Worm (Caenorhabditis elegans) whole organism, young adult: Measurements from ENCODE around the gene fbxa-42.

Source experiments
- C17E4.6 ChIP-seq: fragments of 200-800 bp; sonication (Bioruptor generic); IDR thresholded peaks from 2 replicates; pipeline ENCODE4 v1.3.6; 2022; ENCODE audit warnings: missing genetic modification reagents, missing genetic modification characterization, missing compliant biosample characterization
- F22D6.2 ChIP-seq: sonication (generic microtip); optimal IDR thresholded peaks from 2 replicates; lab custom pipeline; 2016; ENCODE audit warnings: mild to moderate bottlenecking, missing genetic modification characterization, missing compliant biosample characterization
- F52B5.7 ChIP-seq: sonication (generic microtip); optimal IDR thresholded peaks from 2 replicates; lab custom pipeline; 2016; ENCODE audit warnings: mild to moderate bottlenecking, missing genetic modification characterization, missing compliant biosample characterization
- Y53G8AR.9 ChIP-seq: fragments of 200-800 bp; sonication (Bioruptor generic); conservative IDR thresholded peaks from 2 replicates; pipeline ENCODE4 v1.3.6; 2022; ENCODE audit warnings: missing genetic modification reagents, missing genetic modification characterization, missing compliant biosample characterization
- Y56A3A.18 ChIP-seq: fragments of 200-800 bp; sonication (Bioruptor generic); IDR thresholded peaks from 2 replicates; pipeline ENCODE4 v1.3.6; 2022; ENCODE audit warnings: missing genetic modification reagents, missing genetic modification characterization, missing compliant biosample characterization
- Y79H2A.3 ChIP-seq: fragments of 200-800 bp; sonication (Bioruptor generic); conservative IDR thresholded peaks from 2 replicates; pipeline ENCODE4 v1.3.6; 2022; ENCODE audit warnings: missing genetic modification reagents, missing genetic modification characterization, missing compliant biosample characterization
- akir-1 ChIP-seq: fragments of 200-800 bp; sonication (Bioruptor generic); optimal IDR thresholded peaks from 2 replicates; lab custom pipeline; 2018; ENCODE audit warnings: mild to moderate bottlenecking, missing genetic modification characterization, moderate library complexity, missing compliant biosample characterization
- atf-7 ChIP-seq: sonication (generic microtip); optimal IDR thresholded peaks from 2 replicates; lab custom pipeline; 2017; ENCODE audit warnings: mild to moderate bottlenecking, missing genetic modification characterization, missing compliant biosample characterization
- athp-1 ChIP-seq: sonication (generic microtip); optimal IDR thresholded peaks from 2 replicates; lab custom pipeline; 2017; ENCODE audit warnings: mild to moderate bottlenecking, missing genetic modification characterization, missing compliant biosample characterization
- attf-6 ChIP-seq: fragments of 200-800 bp; sonication (Bioruptor generic); IDR thresholded peaks from 2 replicates; pipeline ENCODE4 v1.3.6; 2022; ENCODE audit warnings: missing genetic modification reagents, missing genetic modification characterization, missing compliant biosample characterization
- bed-2 ChIP-seq: fragments of 200-800 bp; sonication (Bioruptor generic); IDR thresholded peaks from 2 replicates; pipeline ENCODE4 v1.3.6; 2022; ENCODE audit warnings: missing genetic modification reagents, missing genetic modification characterization, missing compliant biosample characterization
- ceh-79 ChIP-seq: sonication (generic microtip); optimal IDR thresholded peaks from 2 replicates; lab custom pipeline; 2017; ENCODE audit warnings: mild to moderate bottlenecking, missing genetic modification characterization, missing compliant biosample characterization
- die-1 ChIP-seq: sonication (generic microtip); optimal IDR thresholded peaks from 2 replicates; lab custom pipeline; 2016; ENCODE audit warnings: missing genotype, mild to moderate bottlenecking, missing genetic modification characterization, missing compliant biosample characterization
- dox-1 ChIP-seq: fragments of 200-800 bp; sonication (Bioruptor generic); IDR thresholded peaks from 2 replicates; pipeline ENCODE4 v1.3.6; 2022; ENCODE audit warnings: missing genetic modification reagents, missing genetic modification characterization, missing compliant biosample characterization
- efl-1 ChIP-seq: fragments of 150-350 bp; optimal IDR thresholded peaks from 2 replicates; lab custom pipeline; 2014; ENCODE audit warnings: missing biosample characterization, missing genetic modification reagents, missing genetic modification characterization
- egl-44 ChIP-seq: fragments of 200-800 bp; sonication (Bioruptor generic); IDR thresholded peaks from 2 replicates; pipeline ENCODE4 v1.3.6; 2022; ENCODE audit warnings: missing genetic modification reagents, missing genetic modification characterization, missing compliant biosample characterization
- ets-4 ChIP-seq: fragments of 200-800 bp; sonication (Bioruptor generic); optimal IDR thresholded peaks from 2 replicates; lab custom pipeline; 2018; ENCODE audit warnings: mild to moderate bottlenecking, missing genetic modification characterization, missing compliant biosample characterization
- hmg-20 ChIP-seq: fragments of 200-800 bp; sonication (Bioruptor generic); IDR thresholded peaks from 2 replicates; pipeline ENCODE4 v1.3.6; 2022; ENCODE audit warnings: missing genetic modification reagents, missing genetic modification characterization, missing compliant biosample characterization
- hrde-1 ChIP-seq: sonication (generic microtip); optimal IDR thresholded peaks from 2 replicates; lab custom pipeline; 2016; ENCODE audit warnings: missing genetic modification characterization, mild to moderate bottlenecking, missing compliant biosample characterization, moderate library complexity, missing genotype, missing genetic modification reagents, borderline replicate concordance
- lag-1 ChIP-seq: fragments of 200-800 bp; sonication (Bioruptor generic); IDR thresholded peaks from 2 replicates; pipeline ENCODE4 v1.3.6; 2022; ENCODE audit warnings: missing genetic modification reagents, missing genetic modification characterization, missing compliant biosample characterization
- let-526 ChIP-seq: fragments of 200-800 bp; sonication (Bioruptor generic); IDR thresholded peaks from 2 replicates; pipeline ENCODE4 v1.3.6; 2022; ENCODE audit warnings: missing genetic modification reagents, missing genetic modification characterization, missing compliant biosample characterization
- lin-35 ChIP-seq, 3 experiments: fragments of 150-350 bp in 2 of 3; sonication (generic microtip) in 1 of 3; optimal IDR thresholded peaks; 2 replicates each; lab custom pipeline; 2014 to 2018; ENCODE audit warnings: missing biosample characterization in 3 of 3, missing genetic modification characterization in 3 of 3, missing genetic modification reagents in 3 of 3
- lir-1 ChIP-seq: fragments of 200-800 bp; sonication (Bioruptor generic); conservative IDR thresholded peaks from 2 replicates; pipeline ENCODE4 v1.3.6; 2022; ENCODE audit warnings: missing genetic modification reagents, missing genetic modification characterization, missing compliant biosample characterization
- lsl-1 ChIP-seq: fragments of 200-800 bp; sonication (Bioruptor generic); optimal IDR thresholded peaks from 2 replicates; lab custom pipeline; 2018; ENCODE audit warnings: mild to moderate bottlenecking, missing genetic modification characterization, moderate library complexity, missing compliant biosample characterization
- lsy-27 ChIP-seq: sonication (generic microtip); optimal IDR thresholded peaks from 2 replicates; lab custom pipeline; 2017; ENCODE audit warnings: missing genetic modification characterization, mild to moderate bottlenecking, missing compliant biosample characterization, antibody characterized with exemption, missing genotype, borderline replicate concordance; ENCODE audit not compliant: insufficient read depth
- madf-6 ChIP-seq: fragments of 200-800 bp; sonication (Bioruptor generic); IDR thresholded peaks from 2 replicates; pipeline ENCODE4 v1.3.6; 2022; ENCODE audit warnings: missing genetic modification reagents, missing genetic modification characterization, missing compliant biosample characterization
- mel-28 ChIP-seq: sonication (generic microtip); optimal IDR thresholded peaks from 2 replicates; lab custom pipeline; 2016; ENCODE audit warnings: borderline replicate concordance, mild to moderate bottlenecking, missing genetic modification characterization, missing compliant biosample characterization
- mxl-1 ChIP-seq: sonication (generic microtip); optimal IDR thresholded peaks from 2 replicates; lab custom pipeline; 2016; ENCODE audit warnings: missing genetic modification characterization, missing compliant biosample characterization
- nfya-1 ChIP-seq: sonication (generic microtip); optimal IDR thresholded peaks from 2 replicates; lab custom pipeline; 2017; ENCODE audit warnings: antibody characterized with exemption, missing compliant biosample characterization, missing genetic modification characterization, borderline replicate concordance; ENCODE audit not compliant: insufficient read depth
- nfya-2 ChIP-seq: fragments of 200-800 bp; sonication (Bioruptor generic); IDR thresholded peaks from 2 replicates; pipeline ENCODE4 v1.3.6; 2022; ENCODE audit warnings: missing genetic modification reagents, missing genetic modification characterization, missing compliant biosample characterization
- repo-1 ChIP-seq: sonication (generic microtip); optimal IDR thresholded peaks from 2 replicates; lab custom pipeline; 2017; ENCODE audit warnings: mild to moderate bottlenecking, missing genetic modification characterization, missing compliant biosample characterization
- rpc-1 ChIP-seq, 2 experiments: fragments of 150-350 bp in 1 of 2; sonication (generic microtip) in 1 of 2; optimal IDR thresholded peaks; 2 replicates each; lab custom pipeline; 2014 to 2018; ENCODE audit warnings: missing biosample characterization in 1 of 2, missing genetic modification characterization in 1 of 2, missing genetic modification reagents in 1 of 2, missing genotype in 1 of 2
- snpc-1.3 ChIP-seq: sonication (generic microtip); optimal IDR thresholded peaks from 2 replicates; lab custom pipeline; 2017; ENCODE audit warnings: missing genetic modification characterization, mild to moderate bottlenecking, missing compliant biosample characterization, antibody characterized with exemption, moderate library complexity, missing genotype, missing genetic modification reagents; ENCODE audit not compliant: insufficient read depth
- somi-1 ChIP-seq: fragments of 200-800 bp; sonication (Bioruptor generic); optimal IDR thresholded peaks from 2 replicates; lab custom pipeline; 2018; ENCODE audit warnings: mild to moderate bottlenecking, missing genetic modification characterization, missing compliant biosample characterization
- tbx-9 ChIP-seq: sonication (generic microtip); optimal IDR thresholded peaks from 2 replicates; lab custom pipeline; 2016; ENCODE audit warnings: borderline replicate concordance, missing genetic modification characterization, inconsistent platforms, missing compliant biosample characterization
- ztf-18 ChIP-seq: sonication (generic microtip); optimal IDR thresholded peaks from 2 replicates; lab custom pipeline; 2016; ENCODE audit warnings: missing genotype, mild to moderate bottlenecking, missing genetic modification characterization, missing compliant biosample characterization
- ztf-22 ChIP-seq: fragments of 200-800 bp; sonication (Bioruptor generic); optimal IDR thresholded peaks from 2 replicates; lab custom pipeline; 2018; ENCODE audit warnings: mild to moderate bottlenecking, missing genetic modification characterization, moderate library complexity, missing compliant biosample characterization
- ztf-28 ChIP-seq: fragments of 200-800 bp; sonication (Bioruptor generic); IDR thresholded peaks from 2 replicates; pipeline ENCODE4 v1.3.6; 2022; ENCODE audit warnings: missing genetic modification reagents, missing genetic modification characterization, missing compliant biosample characterization
- ztf-3 ChIP-seq: fragments of 200-800 bp; sonication (Bioruptor generic); optimal IDR thresholded peaks from 2 replicates; lab custom pipeline; 2018; ENCODE audit warnings: mild to moderate bottlenecking, missing genetic modification characterization, missing compliant biosample characterization

fbxa-42 gene

DNA sequence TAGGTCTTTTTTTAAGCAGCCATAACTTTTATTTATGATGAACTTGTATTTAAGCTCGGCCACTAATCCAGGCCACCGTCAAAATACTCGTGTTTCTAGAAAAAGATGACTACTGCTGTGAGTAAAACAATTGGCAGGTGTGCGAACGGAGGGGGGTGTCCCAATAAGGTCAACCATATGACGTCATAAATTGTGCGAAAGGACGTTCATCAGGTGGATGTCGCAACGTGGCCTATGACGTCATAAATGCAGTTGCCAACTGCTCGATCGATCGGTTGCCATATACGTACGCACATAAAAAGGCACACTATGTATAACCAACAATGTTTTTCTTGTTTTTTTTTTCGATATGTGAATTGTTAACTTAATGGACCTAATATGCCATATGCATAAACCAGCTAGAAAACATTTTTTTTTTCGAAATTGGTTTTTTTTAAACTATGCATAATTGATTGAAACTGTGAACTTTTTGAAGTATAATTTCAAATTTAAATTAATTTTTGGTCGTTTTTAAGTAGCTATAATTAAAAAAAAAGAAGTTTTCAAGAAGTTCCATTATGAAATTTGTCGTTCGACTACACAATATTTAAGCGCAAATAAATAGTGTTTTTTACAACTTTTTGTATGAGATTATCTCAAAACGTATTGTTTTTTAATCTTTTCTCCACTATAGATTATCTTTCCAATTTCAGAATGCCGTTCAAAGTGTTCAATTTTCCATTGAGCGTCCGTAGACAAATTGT is 26.9 kb downstream of the fbxa-42 start, which contains the start of gene C39B5.2:
Gene C39B5.2, plus strand, starts transcription at position 693 of the 743 bp plus-strand sequence.
- TF ChIP-seq bed-2 (no peak), atf-7 (tag; lab: Kevin White, UChicago) (peak; percentile 28)

- TF ChIP-seq F22D6.2 (tag; lab: Kevin White, UChicago) (no peak), tbx-9 (tag; lab: Kevin White, UChicago) (no peak), hrde-1 (tag; lab: Kevin White, UChicago) (no peak), ceh-79 (tag; lab: Kevin White, UChicago) (no peak), nfya-2 (GFP tag; lab: Robert Waterston, UW) (no peak), somi-1 (GFP tag; lab: Kevin White, UChicago) (no peak), ztf-18 (tag; lab: Kevin White, UChicago) (no peak), lsl-1 (no peak), Y53G8AR.9 (no peak), lsy-27 (tag; lab: Kevin White, UChicago) (no peak), ztf-28 (GFP tag; lab: Robert Waterston, UW) (no peak), F52B5.7 (no peak), egl-44 (GFP tag; lab: Robert Waterston, UW) (no peak), mxl-1 (no peak), let-526 (no peak), repo-1 (tag; lab: Kevin White, UChicago) (no peak), efl-1 (GFP tag; lab: Kevin White, UChicago) (no peak), mel-28 (no peak), akir-1 (GFP tag; lab: Kevin White, UChicago) (no peak)
Observed at ce11 chrIII:2233399-2233798, 27.9 kb downstream of the fbxa-42 start.

ce11 chrIII:2232360-2232759 is 28.9 kb downstream of the fbxa-42 start, which contains the start of gene fbxa-47:
TSS of gene fbxa-47 (minus strand) at chrIII:2232460.
- TF ChIP-seq die-1 (tag; lab: Kevin White, UChicago) (no peak), lir-1 (no peak), madf-6 (GFP tag; lab: Robert Waterston, UW) (no peak), dox-1 (GFP tag; lab: Robert Waterston, UW) (no peak), athp-1 (tag; lab: Kevin White, UChicago) (no peak), C17E4.6 (GFP tag; lab: Robert Waterston, UW) (no peak), attf-6 (no peak), nfya-1 (tag; lab: Kevin White, UChicago) (no peak), lag-1 (GFP tag; lab: Robert Waterston, UW) (no peak), ztf-3 (GFP tag; lab: Kevin White, UChicago) (no peak), Y56A3A.18 (GFP tag; lab: Robert Waterston, UW) (no peak), ztf-22 (no peak), rpc-1 (optimal IDR thresholded peaks at IDR 0.05; lab: Kevin White, UChicago) (no peak), rpc-1 (tag; optimal IDR thresholded peaks at IDR 0.05; lab: Kevin White, UChicago) (no peak), tbx-9 (tag; lab: Kevin White, UChicago) (no peak), hmg-20 (no peak), snpc-1.3 (tag; lab: Kevin White, UChicago) (no peak), lin-35 (GFP tag; optimal IDR thresholded peaks at IDR 0.05; lab: Kevin White, UChicago) (no peak), Y79H2A.3 (GFP tag; lab: Robert Waterston, UW) (no peak), nfya-2 (GFP tag; lab: Robert Waterston, UW) (no peak), ets-4 (GFP tag; lab: Kevin White, UChicago) (no peak)
